Worm (Caenorhabditis elegans) whole organism, L1 larva: ENCODE results near the gene cnc-4.

Experiments
- aha-1 ChIP-seq: fragments of 150-350 bp; optimal IDR thresholded peaks from 2 replicates; lab custom pipeline; 2014; ENCODE audit warnings: missing biosample characterization, missing genetic modification characterization
- aly-2 ChIP-seq: fragments of 150-350 bp; optimal IDR thresholded peaks from 2 replicates; lab custom pipeline; 2014; ENCODE audit warnings: missing biosample characterization, missing genetic modification characterization
- blmp-1 ChIP-seq: fragments of 150-350 bp; optimal IDR thresholded peaks from 2 replicates; lab custom pipeline; 2014; ENCODE audit warnings: missing biosample characterization, missing genetic modification characterization
- ceh-63 ChIP-seq: fragments of 200-800 bp; sonication (Bioruptor generic); optimal IDR thresholded peaks from 2 replicates; lab custom pipeline; 2018; ENCODE audit warnings: mild to moderate bottlenecking, missing genetic modification characterization, missing compliant biosample characterization
- ceh-82 ChIP-seq, 3 experiments: fragments of 150-350 bp in 1 of 3; sonication (generic microtip) in 2 of 3; optimal IDR thresholded peaks; 2 replicates each; lab custom pipeline; 2014 to 2017; ENCODE audit warnings: missing biosample characterization in 3 of 3, missing genetic modification characterization in 3 of 3
- ceh-90 ChIP-seq: sonication (generic microtip); optimal IDR thresholded peaks from 2 replicates; lab custom pipeline; 2016; ENCODE audit warnings: missing genetic modification characterization, missing compliant biosample characterization
- dpl-1 ChIP-seq, 3 experiments: fragments of 150-350 bp in 2 of 3; sonication (generic microtip) in 1 of 3; optimal IDR thresholded peaks; 2 replicates each; lab custom pipeline; 2014 to 2017; ENCODE audit warnings: missing biosample characterization in 3 of 3, missing genetic modification characterization in 3 of 3, missing genetic modification reagents in 3 of 3
- egl-13 ChIP-seq: sonication (generic microtip); optimal IDR thresholded peaks from 2 replicates; lab custom pipeline; 2016; ENCODE audit warnings: missing genotype, missing genetic modification reagents, missing genetic modification characterization, missing compliant biosample characterization
- egl-27 ChIP-seq, 2 experiments: fragments of 150-350 bp in 1 of 2; sonication (generic microtip); optimal IDR thresholded peaks; 3 replicates each; lab custom pipeline; 2017 to 2018; ENCODE audit warnings: missing biosample characterization in 2 of 2, missing genetic modification characterization in 2 of 2, missing genetic modification reagents in 2 of 2
- fkh-10 ChIP-seq: sonication (generic microtip); optimal IDR thresholded peaks from 2 replicates; lab custom pipeline; 2017; ENCODE audit warnings: missing biosample characterization, missing genetic modification reagents, missing genetic modification characterization
- fos-1 ChIP-seq: fragments of 150-350 bp; optimal IDR thresholded peaks from 2 replicates; lab custom pipeline; 2014; ENCODE audit warnings: missing biosample characterization, missing genetic modification characterization
- grh-1 ChIP-seq: fragments of 200-800 bp; sonication (Bioruptor generic); IDR thresholded peaks from 2 replicates; pipeline ENCODE4 v1.3.6; 2022; ENCODE audit warnings: missing genetic modification reagents, missing genetic modification characterization, missing compliant biosample characterization
- hpl-2 ChIP-seq: fragments of 150-350 bp; optimal IDR thresholded peaks from 2 replicates; lab custom pipeline; 2014; ENCODE audit warnings: missing biosample characterization, missing genetic modification reagents, missing genetic modification characterization
- irx-1 ChIP-seq: sonication (generic microtip); optimal IDR thresholded peaks from 2 replicates; lab custom pipeline; 2016; ENCODE audit warnings: missing genetic modification characterization, missing compliant biosample characterization
- lin-13 ChIP-seq: fragments of 150-350 bp; optimal IDR thresholded peaks from 2 replicates; lab custom pipeline; 2014; ENCODE audit warnings: missing biosample characterization, missing genetic modification reagents, missing genetic modification characterization
- lin-14 ChIP-seq: fragments of 200-800 bp; sonication (Bioruptor generic); optimal IDR thresholded peaks from 2 replicates; lab custom pipeline; 2018; ENCODE audit warnings: mild to moderate bottlenecking, missing genetic modification characterization, moderate library complexity, missing compliant biosample characterization
- mdl-1 ChIP-seq, 2 experiments: fragments of 150-350 bp; optimal IDR thresholded peaks; 2 replicates each; lab custom pipeline; 2014 to 2017; ENCODE audit warnings: missing biosample characterization in 2 of 2, missing genetic modification characterization in 2 of 2, inconsistent platforms in 1 of 2
- mef-2 ChIP-seq: fragments of 150-350 bp; optimal IDR thresholded peaks from 2 replicates; lab custom pipeline; 2014; ENCODE audit warnings: missing biosample characterization, missing genetic modification characterization
- mep-1 ChIP-seq: fragments of 150-350 bp; optimal IDR thresholded peaks from 2 replicates; lab custom pipeline; 2014; ENCODE audit warnings: missing biosample characterization, missing genetic modification characterization
- nhr-19 ChIP-seq: fragments of 200-800 bp; sonication (Bioruptor generic); conservative IDR thresholded peaks from 2 replicates; pipeline ENCODE4 v1.3.6; 2022; ENCODE audit warnings: missing genetic modification characterization, missing compliant biosample characterization
- nhr-20 ChIP-seq: sonication (generic microtip); optimal IDR thresholded peaks from 2 replicates; lab custom pipeline; 2016; ENCODE audit warnings: mild to moderate bottlenecking, missing genetic modification characterization, missing compliant biosample characterization
- nhr-237 ChIP-seq: fragments of 150-350 bp; optimal IDR thresholded peaks from 2 replicates; lab custom pipeline; 2014; ENCODE audit warnings: missing biosample characterization, missing genetic modification characterization
- nhr-76 ChIP-seq: sonication (generic microtip); optimal IDR thresholded peaks from 2 replicates; lab custom pipeline; 2017; ENCODE audit warnings: missing biosample characterization, missing genetic modification characterization
- nhr-90 ChIP-seq: sonication (generic microtip); optimal IDR thresholded peaks from 2 replicates; lab custom pipeline; 2016; ENCODE audit warnings: mild to moderate bottlenecking, missing genetic modification characterization, missing compliant biosample characterization; ENCODE audit not compliant: poor library complexity
- pqm-1 ChIP-seq: sonication (generic microtip); optimal IDR thresholded peaks from 3 replicates; lab custom pipeline; 2017; ENCODE audit warnings: missing biosample characterization, missing genetic modification characterization
- swsn-7 ChIP-seq: sonication (generic microtip); optimal IDR thresholded peaks from 2 replicates; lab custom pipeline; 2016; ENCODE audit warnings: missing genetic modification characterization, missing compliant biosample characterization
- tlp-1 ChIP-seq: fragments of 150-350 bp; optimal IDR thresholded peaks from 2 replicates; lab custom pipeline; 2014; ENCODE audit warnings: missing biosample characterization, missing genetic modification characterization
- vab-15 ChIP-seq: sonication (generic microtip); optimal IDR thresholded peaks from 2 replicates; lab custom pipeline; 2017; ENCODE audit warnings: missing genotype, mild to moderate bottlenecking, missing genetic modification characterization, missing compliant biosample characterization
- xbp-1 ChIP-seq: sonication (generic microtip); optimal IDR thresholded peaks from 2 replicates; lab custom pipeline; 2016; ENCODE audit warnings: missing genetic modification characterization, missing compliant biosample characterization
- zip-4 ChIP-seq: fragments of 200-800 bp; sonication (Bioruptor generic); optimal IDR thresholded peaks from 2 replicates; lab custom pipeline; 2018; ENCODE audit warnings: mild to moderate bottlenecking, missing genetic modification characterization, moderate library complexity, missing compliant biosample characterization

cnc-4 gene

ce11 chrV:1494469-1494868, 47.5 kb downstream of the cnc-4 start, which contains the start of gene spig-7:
TSS of gene spig-7 (plus strand) at chrV:1494769.
- TF ChIP-seq nhr-76 (tag; lab: Kevin White, UChicago): no peak
- no peak for TF ChIP-seq nhr-19

- no peak for TF ChIP-seq fos-1
- no peak for TF ChIP-seq lin-13 (GFP tag; lab: Kevin White, UChicago)
- no peak for TF ChIP-seq vab-15 (tag; lab: Kevin White, UChicago)
- no peak for TF ChIP-seq blmp-1 (tag; lab: Kevin White, UChicago)
- no peak for TF ChIP-seq zip-4 (GFP tag; lab: Kevin White, UChicago)
- TF ChIP-seq ceh-90 (tag; lab: Kevin White, UChicago): no peak
- TF ChIP-seq ceh-82 (tag; optimal IDR thresholded peaks at IDR 0.05; lab: Kevin White, UChicago): no peak
- TF ChIP-seq nhr-20 (tag; lab: Kevin White, UChicago): no peak
- TF ChIP-seq nhr-237 (tag; lab: Kevin White, UChicago): no peak
- no peak for TF ChIP-seq ceh-63 (GFP tag; lab: Kevin White, UChicago)
- no peak for TF ChIP-seq aha-1
- TF ChIP-seq swsn-7: no peak
- TF ChIP-seq nhr-90 (tag; lab: Kevin White, UChicago): no peak
- no peak for TF ChIP-seq dpl-1 (GFP tag; optimal IDR thresholded peaks at IDR 0.05; lab: Kevin White, UChicago)
- TF ChIP-seq mef-2 (tag; lab: Kevin White, UChicago): no peak
- no peak for TF ChIP-seq irx-1 (tag; lab: Kevin White, UChicago)
- TF ChIP-seq, all 84 proteins: peak for 0
These were observed 48.3 kb downstream of the cnc-4 start, which contains the start of gene C38C3.3 for ce11 chrV:1495334-1495733. TSS of gene C38C3.3 (plus strand) at chrV:1495634.

ce11 chrV:1495752-1496151, 48.8 kb downstream of the cnc-4 start:
- TF ChIP-seq pqm-1 (tag; lab: Kevin White, UChicago) (no peak), mdl-1 (tag; optimal IDR thresholded peaks at IDR 0.05; lab: Kevin White, UChicago) (no peak), hpl-2 (GFP tag; lab: Kevin White, UChicago) (no peak), grh-1 (GFP tag; lab: Robert Waterston, UW) (no peak), tlp-1 (tag; lab: Kevin White, UChicago) (no peak), lin-14 (GFP tag; lab: Kevin White, UChicago) (no peak), irx-1 (tag; lab: Kevin White, UChicago) (no peak), fkh-10 (GFP tag; lab: Kevin White, UChicago) (no peak), nhr-90 (tag; lab: Kevin White, UChicago) (no peak), xbp-1 (no peak), blmp-1 (tag; lab: Kevin White, UChicago) (no peak), egl-13 (no peak), egl-27 (tag; optimal IDR thresholded peaks at IDR 0.05; lab: Kevin White, UChicago) (no peak), aly-2 (tag; lab: Kevin White, UChicago) (no peak), mep-1 (tag; lab: Kevin White, UChicago) (no peak)
